Worm (Caenorhabditis elegans): ENCODE measurements around the gene nas-19.

Gene nas-19

ce11 chrV:11428728-11429127, 26.2 kb upstream of the nas-19 start:
- TF ChIP-seq tbp1 (GFP tag; optimal IDR thresholded peaks at IDR 0.05), result no peak
- no peak for TF ChIP-seq chd-7 (tag; optimal IDR thresholded peaks at IDR 0.05)
- TF ChIP-seq ztf-22 (GFP tag; optimal IDR thresholded peaks at IDR 0.05), result no peak
- TF ChIP-seq nhr-27 (tag; optimal IDR thresholded peaks at IDR 0.05), result no peak
- TF ChIP-seq snpc-3.4 (tag; optimal IDR thresholded peaks at IDR 0.05), result no peak
- TF ChIP-seq ekl-4 (GFP tag; IDR thresholded peaks at IDR 0.05), result no peak
- TF ChIP-seq B0336.3 (GFP tag; IDR thresholded peaks at IDR 0.05), result no peak
- TF ChIP-seq lin-40 (tag; optimal IDR thresholded peaks at IDR 0.05), result no peak
- TF ChIP-seq mxl-1 (tag; optimal IDR thresholded peaks at IDR 0.05), result no peak
- no peak for TF ChIP-seq ztf-28 (GFP tag; IDR thresholded peaks at IDR 0.05)
- no peak for TF ChIP-seq F37B4.10 (GFP tag; IDR thresholded peaks at IDR 0.05)
- no peak for TF ChIP-seq madf-6 (GFP tag; IDR thresholded peaks at IDR 0.05)
- TF ChIP-seq efl-1 (GFP tag; optimal IDR thresholded peaks at IDR 0.05), result no peak
- no peak for TF ChIP-seq nfya-2 (GFP tag; IDR thresholded peaks at IDR 0.05)
- no peak for TF ChIP-seq nhr-90 (tag; optimal IDR thresholded peaks at IDR 0.05)
- TF ChIP-seq F52B5.7 (tag; optimal IDR thresholded peaks at IDR 0.05), result no peak
- TF ChIP-seq attf-6 (GFP tag; IDR thresholded peaks at IDR 0.05), result no peak

ce11 chrV:11424565-11424964, 22.1 kb upstream of the nas-19 start, which contains the start of gene T26H10.2:
TSS of gene T26H10.2 (minus strand) at chrV:11424665.
- TF ChIP-seq ZK185.1 (tag; optimal IDR thresholded peaks at IDR 0.05; ENCODE audit: poor library complexity, severe bottlenecking) (no peak), F37B4.10 (GFP tag; IDR thresholded peaks at IDR 0.05) (no peak), B0336.3 (GFP tag; IDR thresholded peaks at IDR 0.05) (no peak), unc-130 (GFP tag; optimal IDR thresholded peaks at IDR 0.05) (no peak), egl-44 (GFP tag; IDR thresholded peaks at IDR 0.05) (no peak), C06A6.2 (GFP tag; conservative IDR thresholded peaks at IDR 0.05) (no peak), F10E7.11 (tag; optimal IDR thresholded peaks at IDR 0.05) (no peak), lir-1 (GFP tag; conservative IDR thresholded peaks at IDR 0.05) (no peak), madf-8 (GFP tag; conservative IDR thresholded peaks at IDR 0.05) (no peak), T26A5.8 (tag; optimal IDR thresholded peaks at IDR 0.05) (no peak), ceh-100 (GFP tag; IDR thresholded peaks at IDR 0.05) (no peak), rcor-1 (GFP tag; IDR thresholded peaks at IDR 0.05) (no peak), repo-1 (tag; optimal IDR thresholded peaks at IDR 0.05) (no peak), ama-1 (optimal IDR thresholded peaks at IDR 0.05) (no peak), ama-1 (GFP tag; optimal IDR thresholded peaks at IDR 0.05) (no peak), rpc-1 (optimal IDR thresholded peaks at IDR 0.05) (no peak), rpc-1 (tag; optimal IDR thresholded peaks at IDR 0.05) (no peak), K11D2.4 (GFP tag; IDR thresholded peaks at IDR 0.05) (no peak), mes-4 (tag; optimal IDR thresholded peaks at IDR 0.05) (no peak)

ce11 chrV:11421605-11422004, 19.1 kb upstream of the nas-19 start, which contains the start of gene des-2:
TSS of gene des-2 (minus strand) at chrV:11421705.
- TF ChIP-seq lsy-27 (tag; optimal IDR thresholded peaks at IDR 0.05; ENCODE audit: borderline replicate concordance, insufficient read depth), result no peak
- no peak for TF ChIP-seq egl-18 (GFP tag; IDR thresholded peaks at IDR 0.05)
- TF ChIP-seq lir-1 (GFP tag; conservative IDR thresholded peaks at IDR 0.05), result no peak
- no peak for TF ChIP-seq zfh-2 (GFP tag; conservative IDR thresholded peaks at IDR 0.05)
- TF ChIP-seq ztf-18 (tag; optimal IDR thresholded peaks at IDR 0.05), result no peak
